Worm (Caenorhabditis elegans) whole organism, early embryonic: ENCODE data around the gene lin-48.

ENCODE experiments used
- ama-1 ChIP-seq: fragments of 150-350 bp; optimal IDR thresholded peaks from 2 replicates; lab custom pipeline; 2014
- ceh-36 ChIP-seq: sonication (generic microtip); optimal IDR thresholded peaks from 2 replicates; lab custom pipeline; 2016; ENCODE audit warnings: missing genetic modification characterization, inconsistent platforms, missing compliant biosample characterization
- flt-1 ChIP-seq: fragments of 200-800 bp; sonication (Bioruptor generic); IDR thresholded peaks from 2 replicates; pipeline ENCODE4 v1.3.6; 2022; ENCODE audit warnings: missing genetic modification characterization, missing compliant biosample characterization
- hnd-1 ChIP-seq: sonication (generic microtip); optimal IDR thresholded peaks from 2 replicates; lab custom pipeline; 2016; ENCODE audit warnings: missing genetic modification characterization, missing compliant biosample characterization

DNA sequence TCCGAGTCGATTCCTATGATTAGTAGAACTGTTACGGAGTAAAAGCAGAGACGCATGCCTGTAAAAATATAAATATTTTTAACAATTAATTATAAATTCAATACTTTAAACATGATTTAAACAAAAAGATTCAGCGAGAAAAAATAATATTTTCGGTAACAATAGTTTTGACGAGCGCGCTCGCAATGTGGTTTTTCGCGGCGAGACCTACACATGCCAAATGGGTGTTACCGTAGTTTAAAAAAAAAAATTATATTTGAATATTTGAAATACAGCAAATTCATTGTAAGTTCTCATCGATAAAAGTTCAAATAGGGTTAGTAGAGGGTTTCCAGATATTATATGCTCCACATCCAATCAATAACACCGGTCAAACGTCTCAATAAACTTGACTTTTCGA is 18.8 kb upstream of the lin-48 start, which contains the start of gene gldi-5:
- no peak for TF ChIP-seq hnd-1 (tag; lab: Kevin White, UChicago)
- TF ChIP-seq ceh-36 (tag; lab: Kevin White, UChicago), result no peak
- TF ChIP-seq ama-1 (lab: Kevin White, UChicago), result no peak
- no peak for TF ChIP-seq flt-1 (GFP tag; lab: Robert Waterston, UW)
